Fruit fly (Drosophila melanogaster) whole organism, embryonic: ENCODE data around the gene CG34348.

Source experiments
- Aef1 ChIP-seq: fragments of 200-800 bp; sonication (Bioruptor generic); IDR thresholded peaks from 3 replicates; pipeline ENCODE4 v1.3.6; 2022; ENCODE audit warnings: missing biosample characterization, missing genetic modification characterization
- B-H2 ChIP-seq: fragments of 200-800 bp; sonication (Bioruptor generic); optimal IDR thresholded peaks from 2 replicates; lab custom pipeline; 2018; ENCODE audit warnings: missing biosample characterization, mild to moderate bottlenecking, missing genetic modification characterization
- Blimp-1 ChIP-seq: fragments of 200-800 bp; sonication (Bioruptor generic); optimal IDR thresholded peaks from 3 replicates; lab custom pipeline; 2018; ENCODE audit warnings: missing biosample characterization, missing genetic modification characterization, mild to moderate bottlenecking, moderate library complexity, missing genetic modification reagents
- CG11456 ChIP-seq: fragments of 200-800 bp; sonication (Bioruptor generic); IDR thresholded peaks from 3 replicates; pipeline ENCODE4 v1.3.6; 2022; ENCODE audit warnings: missing biosample characterization, missing genetic modification characterization
- CG12299 ChIP-seq: fragments of 200-800 bp; sonication (Bioruptor generic); optimal IDR thresholded peaks from 2 replicates; lab custom pipeline; 2018; ENCODE audit warnings: missing biosample characterization, mild to moderate bottlenecking, missing genetic modification characterization
- CG14050 ChIP-seq: fragments of 200-800 bp; sonication (Bioruptor generic); IDR thresholded peaks from 3 replicates; pipeline ENCODE4 v1.3.6; 2022; ENCODE audit warnings: missing biosample characterization, missing genetic modification characterization
- CG15011 ChIP-seq: fragments of 200-800 bp; sonication (Bioruptor generic); optimal IDR thresholded peaks from 3 replicates; lab custom pipeline; 2018; ENCODE audit warnings: missing biosample characterization, mild to moderate bottlenecking, missing genetic modification characterization
- CG15696 ChIP-seq: fragments of 200-800 bp; sonication (Bioruptor generic); optimal IDR thresholded peaks from 2 replicates; lab custom pipeline; 2019; ENCODE audit warnings: missing biosample characterization, mild to moderate bottlenecking, missing genetic modification characterization, moderate library complexity
- CG17328 ChIP-seq: fragments of 200-800 bp; sonication (Bioruptor generic); IDR thresholded peaks from 2 replicates; pipeline ENCODE4 v1.3.6; 2022; ENCODE audit warnings: missing biosample characterization, missing genetic modification characterization
- CG2120 ChIP-seq: fragments of 200-800 bp; sonication (Bioruptor generic); optimal IDR thresholded peaks from 3 replicates; lab custom pipeline; 2016; ENCODE audit warnings: missing biosample characterization, missing genetic modification characterization
- CG33557 ChIP-seq: fragments of 200-800 bp; sonication (Bioruptor generic); optimal IDR thresholded peaks from 2 replicates; lab custom pipeline; 2019; ENCODE audit warnings: missing biosample characterization, mild to moderate bottlenecking, missing genetic modification characterization, moderate library complexity
- CG3847 ChIP-seq: fragments of 200-800 bp; sonication (Bioruptor generic); IDR thresholded peaks from 2 replicates; pipeline ENCODE4 v1.3.6; 2022; ENCODE audit warnings: missing biosample characterization, missing genetic modification characterization
- CG42726 ChIP-seq: fragments of 200-800 bp; sonication (Bioruptor generic); IDR thresholded peaks from 2 replicates; pipeline ENCODE4 v1.3.6; 2022; ENCODE audit warnings: missing biosample characterization, missing genetic modification characterization; ENCODE audit not compliant: partially characterized antibody
- CG4360 ChIP-seq: fragments of 200-800 bp; sonication (Bioruptor generic); IDR thresholded peaks from 2 replicates; pipeline ENCODE4 v1.3.6; 2022; ENCODE audit warnings: missing biosample characterization, missing genetic modification characterization
- CG6272 ChIP-seq: fragments of 200-800 bp; sonication (Bioruptor generic); IDR thresholded peaks from 2 replicates; pipeline ENCODE4 v1.3.6; 2022; ENCODE audit warnings: missing biosample characterization, missing genetic modification characterization
- CG7745 ChIP-seq: fragments of 200-800 bp; sonication (Bioruptor generic); optimal IDR thresholded peaks from 2 replicates; lab custom pipeline; 2018; ENCODE audit warnings: missing biosample characterization, mild to moderate bottlenecking, missing genetic modification characterization, moderate library complexity
- CG8290 ChIP-seq, 3 experiments: fragments of 200-800 bp; sonication (Bioruptor generic); optimal IDR thresholded peaks; 2 replicates each; lab custom pipeline; 2016 to 2019; ENCODE audit warnings: missing biosample characterization in 3 of 3, missing genetic modification characterization in 3 of 3, mild to moderate bottlenecking in 2 of 3, moderate library complexity in 1 of 3
- CoRest ChIP-seq: fragments of 200-800 bp; sonication (Bioruptor generic); optimal IDR thresholded peaks from 3 replicates; lab custom pipeline; 2018; ENCODE audit warnings: missing biosample characterization, mild to moderate bottlenecking, missing genetic modification characterization, moderate library complexity
- E2f1 ChIP-seq: fragments of 200-800 bp; sonication (Bioruptor generic); IDR thresholded peaks from 2 replicates; pipeline ENCODE4 v1.3.6; 2022; ENCODE audit warnings: missing biosample characterization, missing genetic modification characterization
- Ets97D ChIP-seq: fragments of 200-800 bp; sonication (Bioruptor generic); optimal IDR thresholded peaks from 3 replicates; lab custom pipeline; 2016; ENCODE audit warnings: missing biosample characterization, missing genetic modification characterization
- Gug ChIP-seq: fragments of 200-800 bp; sonication (Bioruptor generic); IDR thresholded peaks from 4 replicates; pipeline ENCODE4 v1.3.6; 2022; ENCODE audit warnings: missing biosample characterization, missing genetic modification characterization
- Meics ChIP-seq: fragments of 200-800 bp; sonication (Bioruptor generic); optimal IDR thresholded peaks from 2 replicates; lab custom pipeline; 2017; ENCODE audit warnings: missing biosample characterization, mild to moderate bottlenecking, missing genetic modification characterization
- Oaz ChIP-seq: fragments of 200-800 bp; sonication (Bioruptor generic); IDR thresholded peaks from 2 replicates; pipeline ENCODE4 v1.3.6; 2022; ENCODE audit warnings: missing biosample characterization, missing genetic modification characterization
- PHDP ChIP-seq: fragments of 200-800 bp; sonication (Bioruptor generic); optimal IDR thresholded peaks from 3 replicates; lab custom pipeline; 2018; ENCODE audit warnings: missing biosample characterization, mild to moderate bottlenecking, missing genetic modification characterization, moderate library complexity
- Pdp1 ChIP-seq, 2 experiments: fragments of 200-800 bp; sonication (Bioruptor generic); optimal IDR thresholded peaks; 3 replicates each; lab custom pipeline; 2016; ENCODE audit warnings: missing biosample characterization in 2 of 2, missing genetic modification characterization in 2 of 2, mild to moderate bottlenecking in 1 of 2, moderate library complexity in 1 of 2
- Scr ChIP-seq: fragments of 200-800 bp; sonication (Bioruptor generic); IDR thresholded peaks from 2 replicates; pipeline ENCODE4 v1.3.6; 2022; ENCODE audit warnings: missing biosample characterization, missing genetic modification characterization; ENCODE audit not compliant: partially characterized antibody
- Xbp1 ChIP-seq: fragments of 200-800 bp; sonication (Bioruptor generic); optimal IDR thresholded peaks from 3 replicates; lab custom pipeline; 2016; ENCODE audit warnings: missing biosample characterization, mild to moderate bottlenecking, missing genetic modification characterization
- bsh ChIP-seq, 2 experiments: fragments of 200-800 bp; sonication (Bioruptor generic); optimal IDR thresholded peaks; 2 replicates each; lab custom pipeline; 2017 to 2018; ENCODE audit warnings: mild to moderate bottlenecking in 2 of 2, missing biosample characterization in 2 of 2, missing genetic modification characterization in 2 of 2, moderate library complexity in 1 of 2
- caup ChIP-seq: fragments of 200-800 bp; sonication (Bioruptor generic); optimal IDR thresholded peaks from 3 replicates; lab custom pipeline; 2017; ENCODE audit warnings: missing biosample characterization, mild to moderate bottlenecking, missing genetic modification characterization, moderate library complexity; ENCODE audit not compliant: severe bottlenecking
- chm ChIP-seq: fragments of 200-800 bp; sonication (Bioruptor generic); IDR thresholded peaks from 2 replicates; pipeline ENCODE4 v1.3.6; 2022; ENCODE audit warnings: missing biosample characterization, missing genetic modification characterization
- da ChIP-seq: fragments of 200-800 bp; sonication (Bioruptor generic); optimal IDR thresholded peaks from 2 replicates; lab custom pipeline; 2016; ENCODE audit warnings: missing biosample characterization, missing genetic modification characterization
- dysf ChIP-seq: fragments of 200-800 bp; sonication (Bioruptor generic); IDR thresholded peaks from 3 replicates; pipeline ENCODE4 v1.3.6; 2022; ENCODE audit warnings: missing biosample characterization, missing genetic modification characterization
- exex ChIP-seq: fragments of 200-800 bp; sonication (Bioruptor generic); optimal IDR thresholded peaks from 4 replicates; lab custom pipeline; 2018; ENCODE audit warnings: missing biosample characterization, mild to moderate bottlenecking, missing genetic modification characterization, moderate library complexity
- hkb ChIP-seq, 2 experiments: fragments of 200-800 bp in 1 of 2; fragments of >200 bp in 1 of 2; sonication (Bioruptor generic) in 1 of 2; IDR thresholded peaks in 1 of 2; optimal IDR thresholded peaks in 1 of 2; 2 replicates each; pipeline versions ENCODE4 v1.3.6 to Lab custom; 2017 to 2022; ENCODE audit warnings: missing biosample characterization in 1 of 2, missing genetic modification characterization in 1 of 2
- klu ChIP-seq: fragments of 200-800 bp; sonication (Bioruptor generic); IDR thresholded peaks from 2 replicates; pipeline ENCODE4 v1.3.6; 2022; ENCODE audit warnings: missing biosample characterization, missing genetic modification characterization
- lab ChIP-seq: fragments of 200-800 bp; sonication (Bioruptor generic); optimal IDR thresholded peaks from 3 replicates; lab custom pipeline; 2017; ENCODE audit warnings: missing biosample characterization, missing genetic modification characterization, mild to moderate bottlenecking, moderate library complexity, missing genetic modification reagents
- lola ChIP-seq, 3 experiments: fragments of >200 bp in 2 of 3; fragments of 200-800 bp in 1 of 3; sonication (Bioruptor generic) in 1 of 3; optimal IDR thresholded peaks; 2 replicates each; lab custom pipeline; 2017 to 2019; ENCODE audit warnings: missing biosample characterization in 3 of 3, missing genetic modification characterization in 3 of 3, mild to moderate bottlenecking in 1 of 3, moderate library complexity in 1 of 3
- otp ChIP-seq: fragments of 200-800 bp; sonication (Bioruptor generic); IDR thresholded peaks from 3 replicates; pipeline ENCODE4, ENCODE4 v1.3.6; 2022; ENCODE audit warnings: missing biosample characterization, missing genetic modification characterization
- prd ChIP-seq, 3 experiments: fragments of >200 bp in 2 of 3; fragments of 200-800 bp in 1 of 3; sonication (Bioruptor generic) in 1 of 3; optimal IDR thresholded peaks in 2 of 3; IDR thresholded peaks in 1 of 3; 2 replicates in 2 of 3; 3 replicates in 1 of 3; pipeline versions ENCODE4 v1.3.6 to Lab custom; 2017 to 2022; ENCODE audit warnings: missing biosample characterization in 1 of 3, missing genetic modification characterization in 1 of 3
- ranshi ChIP-seq: fragments of 200-800 bp; sonication (Bioruptor generic); IDR thresholded peaks from 2 replicates; pipeline ENCODE4 v1.3.6; 2022; ENCODE audit warnings: missing biosample characterization, missing genetic modification characterization
- schlank ChIP-seq: fragments of 200-800 bp; sonication (Bioruptor generic); optimal IDR thresholded peaks from 2 replicates; lab custom pipeline; 2018; ENCODE audit warnings: missing biosample characterization, mild to moderate bottlenecking, missing genetic modification characterization
- seq ChIP-seq: fragments of 200-800 bp; sonication (Bioruptor generic); IDR thresholded peaks from 2 replicates; pipeline ENCODE4 v1.3.6; 2022; ENCODE audit warnings: missing biosample characterization, missing genetic modification characterization
- sob ChIP-seq: fragments of 200-800 bp; sonication (Bioruptor generic); IDR thresholded peaks from 2 replicates; pipeline ENCODE4 v1.3.6; 2022; ENCODE audit warnings: missing biosample characterization, missing genetic modification characterization
- sr ChIP-seq: fragments of 200-800 bp; sonication (Bioruptor generic); IDR thresholded peaks from 3 replicates; pipeline ENCODE4 v1.3.6; 2022; ENCODE audit warnings: missing biosample characterization, missing genetic modification characterization
- stc ChIP-seq: fragments of 200-800 bp; sonication (Bioruptor generic); IDR thresholded peaks from 2 replicates; pipeline ENCODE4 v1.3.6; 2022; ENCODE audit warnings: missing biosample characterization, missing genetic modification characterization
- tio ChIP-seq: fragments of 200-800 bp; sonication (Bioruptor generic); optimal IDR thresholded peaks from 2 replicates; lab custom pipeline; 2017; ENCODE audit warnings: missing biosample characterization, missing genetic modification characterization, inconsistent platforms
- wor ChIP-seq: fragments of 200-800 bp; sonication (Bioruptor generic); IDR thresholded peaks from 2 replicates; pipeline ENCODE4 v1.3.6; 2022; ENCODE audit warnings: missing biosample characterization, missing genetic modification characterization

The CG34348 gene

DNA sequence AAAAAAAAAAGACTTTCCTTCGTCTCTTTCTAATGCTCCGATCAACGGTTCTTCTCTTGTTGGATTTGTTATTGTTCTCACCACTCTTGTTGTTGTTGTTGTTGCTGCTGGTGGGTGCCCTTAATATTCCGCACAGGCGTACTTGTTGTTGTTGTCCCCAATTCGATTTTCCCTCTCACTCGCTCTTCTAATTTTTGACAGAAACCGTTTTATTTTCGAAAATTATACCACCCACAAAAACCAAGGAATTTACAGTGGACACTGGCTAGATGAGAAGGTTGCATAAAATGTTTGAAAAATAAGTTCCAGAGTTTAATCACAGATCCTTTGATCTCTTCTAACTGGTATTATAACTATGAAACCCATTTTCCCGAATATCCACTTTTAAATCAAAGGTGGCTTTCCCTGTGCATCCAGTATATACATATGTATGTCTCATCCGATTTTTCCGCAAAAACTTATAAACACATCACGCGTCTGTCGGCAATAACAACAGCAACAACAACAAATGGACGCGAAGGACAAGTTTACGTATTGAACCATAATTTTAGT is 51.8 kb downstream of the CG34348 start (continued):
- TF ChIP-seq Aef1 (GFP tag; lab: Robert Waterston, UW) (peak; percentile 60), CG14050 (GFP tag; lab: Robert Waterston, UW) (no peak; the same call in 2 of the 3 replicates), prd (optimal IDR thresholded peaks at IDR 0.05; lab: Kevin White, UChicago) (no peak), prd (GFP tag; IDR thresholded peaks at IDR 0.05; lab: Robert Waterston, UW) (peak; percentile 49; the same call in 2 of the 3 replicates), B-H2 (GFP tag; lab: Kevin White, UChicago) (peak; percentile 7), CG3847 (GFP tag; lab: Robert Waterston, UW) (peak; percentile 59), hkb (optimal IDR thresholded peaks at IDR 0.05; lab: Kevin White, UChicago) (no peak), hkb (GFP tag; IDR thresholded peaks at IDR 0.05; lab: Robert Waterston, UW) (peak; percentile 56; the same call in 1 of the 2 replicates), caup (GFP tag; lab: Kevin White, UChicago) (peak; percentile 52), otp (GFP tag; lab: Robert Waterston, UW) (0 out of 3 replicates have a peak, but pooled peaks have one; percentile 52), klu (peak; percentile 18; the same call in 1 of the 2 replicates), lola (GFP tag; optimal IDR thresholded peaks at IDR 0.05; lab: Kevin White, UChicago) (no peak), CG6272 (GFP tag; lab: Robert Waterston, UW) (0 out of 2 replicates have a peak, but pooled peaks have one; percentile 44), tio (GFP tag; lab: Kevin White, UChicago) (no peak), CoRest (peak; percentile 17), Oaz (peak; percentile 57), CG33557 (GFP tag; lab: Kevin White, UChicago) (no peak), CG11456 (GFP tag; lab: Robert Waterston, UW) (peak; percentile 75; the same call in 2 of the 3 replicates), lab (GFP tag; lab: Kevin White, UChicago) (peak; percentile 58), exex (tag; lab: Kevin White, UChicago) (no peak), CG42726 (GFP tag; lab: Robert Waterston, UW) (no peak), Scr (GFP tag; lab: Robert Waterston, UW) (no peak), Ets97D (GFP tag; lab: Kevin White, UChicago) (no peak), wor (GFP tag; lab: Robert Waterston, UW) (peak; percentile 35; the same call in 1 of the 2 replicates), dysf (GFP tag; lab: Robert Waterston, UW) (peak; percentile 79), PHDP (tag; lab: Kevin White, UChicago) (peak; percentile 33), schlank (tag; lab: Kevin White, UChicago) (no peak), stc (GFP tag; lab: Robert Waterston, UW) (peak; percentile 68), CG7745 (tag; lab: Kevin White, UChicago) (no peak), Meics (GFP tag; lab: Kevin White, UChicago) (no peak), Gug (GFP tag; lab: Robert Waterston, UW) (peak; percentile 63; the same call in 3 of the 4 replicates), CG17328 (GFP tag; lab: Robert Waterston, UW) (peak; percentile 45; the same call in 1 of the 2 replicates), sob (peak; percentile 32; the same call in 1 of the 2 replicates), CG4360 (GFP tag; lab: Robert Waterston, UW) (peak; percentile 96), Pdp1 (GFP tag; optimal IDR thresholded peaks at IDR 0.05; lab: Kevin White, UChicago) (peak in 1 of 2 experiments; percentile 6), ranshi (peak; percentile 74), CG15011 (peak; percentile 14), Xbp1 (GFP tag; lab: Kevin White, UChicago) (peak; percentile 38), CG12299 (tag; lab: Kevin White, UChicago) (no peak), E2f1 (peak; percentile 36), Blimp-1 (no peak), bsh (GFP tag; optimal IDR thresholded peaks at IDR 0.05; lab: Kevin White, UChicago) (peak in 1 of 2 experiments; percentile 8), seq (0 out of 2 replicates have a peak, but pooled peaks have one; percentile 6), CG15696 (tag; lab: Kevin White, UChicago) (no peak), sr (GFP tag; lab: Robert Waterston, UW) (peak; percentile 58; the same call in 2 of the 3 replicates), da (no peak), chm (GFP tag; lab: Robert Waterston, UW) (0 out of 2 replicates have a peak, but pooled peaks have one; percentile 55), CG2120 (GFP tag; lab: Kevin White, UChicago) (peak; percentile 54), CG8290 (GFP tag; optimal IDR thresholded peaks at IDR 0.05; lab: Kevin White, UChicago) (no peak), CG8290 (tag; optimal IDR thresholded peaks at IDR 0.05; lab: Kevin White, UChicago) (peak in 1 of 2 experiments; percentile 67)
